Worm (Caenorhabditis elegans) whole organism, L4 larva: ENCODE measurements around the gene dgk-5.

Experiments used
- F10B5.3 ChIP-seq: sonication (generic microtip); optimal IDR thresholded peaks from 2 replicates; lab custom pipeline; 2016; ENCODE audit warnings: mild to moderate bottlenecking, missing genetic modification characterization, missing compliant biosample characterization
- T20F7.1 ChIP-seq: fragments of 200-800 bp; sonication (Bioruptor generic); optimal IDR thresholded peaks from 2 replicates; lab custom pipeline; 2018; ENCODE audit warnings: mild to moderate bottlenecking, missing genetic modification characterization, missing compliant biosample characterization
- T26A8.4 ChIP-seq: fragments of 200-800 bp; sonication (Bioruptor generic); IDR thresholded peaks from 2 replicates; pipeline ENCODE4 v1.3.6; 2022; ENCODE audit warnings: missing genetic modification characterization, missing compliant biosample characterization
- ZK546.5 ChIP-seq, 2 experiments: sonication (generic microtip); optimal IDR thresholded peaks; 2 replicates each; lab custom pipeline; 2017; ENCODE audit warnings: missing biosample characterization in 2 of 2, missing genetic modification characterization in 2 of 2
- ama-1 ChIP-seq: fragments of 150-350 bp; optimal IDR thresholded peaks from 2 replicates; lab custom pipeline; 2014; ENCODE audit warnings: inconsistent platforms, mixed read lengths
- arid-1 ChIP-seq: fragments of 200-800 bp; sonication (Bioruptor generic); conservative IDR thresholded peaks from 2 replicates; pipeline ENCODE4 v1.3.6; 2022; ENCODE audit warnings: missing genetic modification reagents, missing genetic modification characterization, missing compliant biosample characterization
- attf-4 ChIP-seq: sonication (generic microtip); optimal IDR thresholded peaks from 3 replicates; lab custom pipeline; 2017; ENCODE audit warnings: missing biosample characterization, missing genetic modification characterization
- ceh-20 ChIP-seq: fragments of 200-800 bp; sonication (Bioruptor generic); IDR thresholded peaks from 2 replicates; pipeline ENCODE4 v1.3.6; 2022; ENCODE audit warnings: missing genetic modification reagents, missing genetic modification characterization, missing compliant biosample characterization
- ceh-28 ChIP-seq: fragments of 150-350 bp; optimal IDR thresholded peaks from 2 replicates; lab custom pipeline; 2014; ENCODE audit warnings: missing biosample characterization, missing genetic modification reagents, missing genetic modification characterization
- ceh-32 ChIP-seq: sonication (generic microtip); optimal IDR thresholded peaks from 2 replicates; lab custom pipeline; 2016; ENCODE audit warnings: mild to moderate bottlenecking, missing genetic modification characterization, missing compliant biosample characterization; ENCODE audit not compliant: poor library complexity
- ceh-44 ChIP-seq: fragments of 200-800 bp; sonication (Bioruptor generic); IDR thresholded peaks from 2 replicates; pipeline ENCODE4 v1.3.6; 2022; ENCODE audit warnings: missing genetic modification reagents, missing genetic modification characterization, missing compliant biosample characterization
- ceh-62 ChIP-seq: sonication (generic microtip); optimal IDR thresholded peaks from 2 replicates; lab custom pipeline; 2017; ENCODE audit warnings: missing biosample characterization, missing genetic modification characterization
- ceh-82 ChIP-seq: sonication (generic microtip); optimal IDR thresholded peaks from 2 replicates; lab custom pipeline; 2017; ENCODE audit warnings: missing biosample characterization, missing genetic modification characterization
- ces-1 ChIP-seq: fragments of 150-350 bp; sonication (generic microtip); optimal IDR thresholded peaks from 4 replicates; lab custom pipeline; 2014; ENCODE audit warnings: missing biosample characterization, missing genetic modification reagents, missing genetic modification characterization
- daf-16 ChIP-seq, 3 experiments: sonication (generic microtip); optimal IDR thresholded peaks; 2 replicates each; lab custom pipeline; 2016 to 2017; ENCODE audit warnings: missing genetic modification characterization in 3 of 3, missing genetic modification reagents in 3 of 3, mild to moderate bottlenecking in 2 of 3, missing compliant biosample characterization in 2 of 3, missing biosample characterization in 1 of 3, moderate library complexity in 1 of 3
- daf-19 ChIP-seq: fragments of 200-800 bp; sonication (Bioruptor generic); conservative IDR thresholded peaks from 2 replicates; pipeline ENCODE4 v1.3.6; 2022; ENCODE audit warnings: missing genetic modification characterization, missing compliant biosample characterization
- daf-8 ChIP-seq: fragments of 200-800 bp; sonication (Bioruptor generic); IDR thresholded peaks from 2 replicates; pipeline ENCODE4 v1.3.6; 2022; ENCODE audit warnings: missing genetic modification characterization, missing compliant biosample characterization
- dmd-6 ChIP-seq: fragments of 200-800 bp; sonication (Bioruptor generic); IDR thresholded peaks from 2 replicates; pipeline ENCODE4 v1.3.6; 2022; ENCODE audit warnings: missing genetic modification reagents, missing genetic modification characterization, missing compliant biosample characterization
- dpl-1 ChIP-seq: fragments of 150-350 bp; optimal IDR thresholded peaks from 2 replicates; lab custom pipeline; 2014; ENCODE audit warnings: missing biosample characterization, missing genetic modification reagents, missing genetic modification characterization
- dve-1 ChIP-seq: sonication (generic microtip); optimal IDR thresholded peaks from 2 replicates; lab custom pipeline; 2017; ENCODE audit warnings: antibody characterized with exemption, mild to moderate bottlenecking, missing genetic modification characterization, missing compliant biosample characterization; ENCODE audit not compliant: insufficient read depth
- egl-27 ChIP-seq: sonication (generic microtip); optimal IDR thresholded peaks from 3 replicates; lab custom pipeline; 2017; ENCODE audit warnings: missing biosample characterization, missing genetic modification reagents, missing genetic modification characterization
- egl-43 ChIP-seq: fragments of 200-800 bp; sonication (Bioruptor generic); IDR thresholded peaks from 2 replicates; pipeline ENCODE4 v1.3.6; 2022; ENCODE audit warnings: missing genetic modification reagents, missing genetic modification characterization, missing compliant biosample characterization
- gei-8 ChIP-seq: fragments of 200-800 bp; sonication (Bioruptor generic); optimal IDR thresholded peaks from 2 replicates; lab custom pipeline; 2018; ENCODE audit warnings: mild to moderate bottlenecking, missing genetic modification characterization, missing compliant biosample characterization
- hlh-11 ChIP-seq: fragments of 200-800 bp; sonication (Bioruptor generic); optimal IDR thresholded peaks from 2 replicates; lab custom pipeline; 2018; ENCODE audit warnings: mild to moderate bottlenecking, missing genetic modification characterization, missing compliant biosample characterization
- hmg-1.1 ChIP-seq: fragments of 200-800 bp; sonication (Bioruptor generic); IDR thresholded peaks from 2 replicates; pipeline ENCODE4 v1.3.6; 2022; ENCODE audit warnings: missing genetic modification reagents, missing genetic modification characterization, missing compliant biosample characterization
- lin-1 ChIP-seq: fragments of 200-800 bp; sonication (Bioruptor generic); IDR thresholded peaks from 2 replicates; pipeline ENCODE4 v1.3.6; 2022; ENCODE audit warnings: missing genetic modification reagents, missing genetic modification characterization, missing compliant biosample characterization
- lin-29 ChIP-seq: fragments of 200-800 bp; sonication (Bioruptor generic); IDR thresholded peaks from 2 replicates; pipeline ENCODE4 v1.3.6; 2022; ENCODE audit warnings: missing genetic modification reagents, missing genetic modification characterization, missing compliant biosample characterization
- lin-38 ChIP-seq: fragments of 200-800 bp; sonication (Bioruptor generic); IDR thresholded peaks from 2 replicates; pipeline ENCODE4 v1.3.6; 2022; ENCODE audit warnings: missing genetic modification reagents, missing genetic modification characterization, missing compliant biosample characterization
- lsy-2 ChIP-seq, 2 experiments: fragments of 150-350 bp in 1 of 2; sonication (generic microtip) in 1 of 2; optimal IDR thresholded peaks; 2 replicates each; lab custom pipeline; 2014 to 2017; ENCODE audit warnings: missing biosample characterization in 2 of 2, missing genetic modification characterization in 2 of 2
- mdl-1 ChIP-seq, 2 experiments: fragments of 150-350 bp in 1 of 2; sonication (generic microtip) in 1 of 2; optimal IDR thresholded peaks; 2 replicates each; lab custom pipeline; 2014 to 2017; ENCODE audit warnings: missing biosample characterization in 2 of 2, missing genetic modification characterization in 2 of 2
- mdt-29 ChIP-seq: fragments of 200-800 bp; sonication (Bioruptor generic); IDR thresholded peaks from 2 replicates; pipeline ENCODE4 v1.3.6; 2022; ENCODE audit warnings: missing genetic modification reagents, missing genetic modification characterization, missing compliant biosample characterization
- mes-2 ChIP-seq: sonication (generic microtip); optimal IDR thresholded peaks from 2 replicates; lab custom pipeline; 2016; ENCODE audit warnings: missing genotype, mild to moderate bottlenecking, missing genetic modification characterization, missing compliant biosample characterization; ENCODE audit not compliant: poor library complexity, severe bottlenecking
- mxl-3 ChIP-seq: fragments of 200-800 bp; sonication (Bioruptor generic); optimal IDR thresholded peaks from 2 replicates; lab custom pipeline; 2018; ENCODE audit warnings: mild to moderate bottlenecking, missing genetic modification characterization, missing compliant biosample characterization
- nhr-10 ChIP-seq: fragments of 150-350 bp; optimal IDR thresholded peaks from 2 replicates; lab custom pipeline; 2014; ENCODE audit warnings: missing biosample characterization, missing genetic modification characterization
- nhr-11 ChIP-seq: fragments of 150-350 bp; optimal IDR thresholded peaks from 2 replicates; lab custom pipeline; 2014; ENCODE audit warnings: missing biosample characterization, missing genetic modification characterization
- nhr-25 ChIP-seq: sonication (generic microtip); optimal IDR thresholded peaks from 2 replicates; lab custom pipeline; 2017; ENCODE audit warnings: missing genetic modification characterization, mild to moderate bottlenecking, missing compliant biosample characterization, antibody characterized with exemption, moderate library complexity, borderline replicate concordance; ENCODE audit not compliant: insufficient read depth
- nhr-28 ChIP-seq: fragments of 150-350 bp; optimal IDR thresholded peaks from 2 replicates; lab custom pipeline; 2014; ENCODE audit warnings: missing biosample characterization, missing genetic modification characterization
- nhr-42 ChIP-seq: fragments of 200-800 bp; sonication (Bioruptor generic); IDR thresholded peaks from 2 replicates; pipeline ENCODE4 v1.3.6; 2022; ENCODE audit warnings: missing genetic modification characterization, missing compliant biosample characterization
- nhr-77 ChIP-seq: fragments of 150-350 bp; optimal IDR thresholded peaks from 2 replicates; lab custom pipeline; 2014; ENCODE audit warnings: missing biosample characterization, missing genetic modification characterization
- php-3 ChIP-seq: fragments of 200-800 bp; sonication (Bioruptor generic); IDR thresholded peaks from 2 replicates; pipeline ENCODE4 v1.3.6; 2022; ENCODE audit warnings: missing genetic modification reagents, missing genetic modification characterization, missing compliant biosample characterization
- pqm-1 ChIP-seq: sonication (generic microtip); optimal IDR thresholded peaks from 2 replicates; lab custom pipeline; 2017; ENCODE audit warnings: missing biosample characterization, missing genetic modification characterization
- snpc-4 ChIP-seq: fragments of 150-350 bp; optimal IDR thresholded peaks from 2 replicates; lab custom pipeline; 2014; ENCODE audit warnings: missing biosample characterization, missing genetic modification characterization
- tag-97 ChIP-seq: fragments of 200-800 bp; sonication (Bioruptor generic); IDR thresholded peaks from 2 replicates; pipeline ENCODE4 v1.3.6; 2022; ENCODE audit warnings: missing genetic modification characterization, missing compliant biosample characterization
- tra-1 ChIP-seq: fragments of 200-800 bp; sonication (Bioruptor generic); IDR thresholded peaks from 2 replicates; pipeline ENCODE4 v1.3.6; 2022; ENCODE audit warnings: missing genetic modification reagents, missing genetic modification characterization, missing compliant biosample characterization
- unc-39 ChIP-seq: sonication (generic microtip); optimal IDR thresholded peaks from 2 replicates; lab custom pipeline; 2017; ENCODE audit warnings: missing biosample characterization, missing genetic modification characterization
- vab-7 ChIP-seq: fragments of 200-800 bp; sonication (Bioruptor generic); IDR thresholded peaks from 2 replicates; pipeline ENCODE4 v1.3.6; 2022; ENCODE audit warnings: missing genetic modification reagents, missing genetic modification characterization, missing compliant biosample characterization
- zfp-2 ChIP-seq: sonication (generic microtip); optimal IDR thresholded peaks from 2 replicates; lab custom pipeline; 2016; ENCODE audit warnings: mild to moderate bottlenecking, missing genetic modification characterization, missing compliant biosample characterization
- zip-11 ChIP-seq: fragments of 200-800 bp; sonication (Bioruptor generic); IDR thresholded peaks from 2 replicates; pipeline ENCODE4 v1.3.6; 2022; ENCODE audit warnings: missing genetic modification characterization, missing compliant biosample characterization
- ztf-11 ChIP-seq: fragments of 150-350 bp; optimal IDR thresholded peaks from 2 replicates; lab custom pipeline; 2014; ENCODE audit warnings: missing biosample characterization, missing genetic modification characterization

dgk-5 gene

DNA sequence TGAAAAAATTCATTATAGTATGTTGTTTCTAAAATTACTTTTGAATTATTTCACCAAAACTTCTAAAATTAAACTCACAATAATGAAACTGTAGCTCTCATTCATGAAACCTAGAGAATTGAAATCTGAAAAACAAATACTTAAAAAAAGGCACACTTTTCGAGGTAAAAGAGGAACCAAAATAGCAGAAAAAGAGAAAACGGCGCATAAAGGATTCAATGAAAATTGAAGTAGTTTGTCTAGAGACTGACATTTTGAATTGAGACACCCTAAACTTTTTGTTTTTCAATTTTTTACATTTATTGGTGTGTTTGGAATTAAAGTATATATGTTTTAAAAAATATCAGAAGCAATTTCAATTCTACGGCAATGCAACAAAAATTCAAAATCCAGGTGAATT lies at the start of gene dgk-5:
dgk-5 (minus strand) TSS at position 101 of the 400 bp plus-strand sequence.
- TF ChIP-seq dmd-6 (GFP tag; lab: Robert Waterston, UW) (no peak), hmg-1.1 (no peak), unc-39 (tag; lab: Kevin White, UChicago) (no peak)
- TF ChIP-seq, all 104 proteins: peak for 0

ce11 chrII:6520103-6520502 lies 49.2 kb upstream of the dgk-5 start:
- TF ChIP-seq vab-7 (GFP tag; lab: Robert Waterston, UW) (no peak), lin-38 (GFP tag; lab: Robert Waterston, UW) (no peak), gei-8 (GFP tag; lab: Kevin White, UChicago) (no peak), egl-43 (GFP tag; lab: Robert Waterston, UW) (no peak), nhr-25 (tag; lab: Kevin White, UChicago) (no peak), dve-1 (tag; lab: Kevin White, UChicago) (peak; percentile 42), ceh-62 (tag; lab: Kevin White, UChicago) (no peak), zfp-2 (no peak), arid-1 (GFP tag; lab: Robert Waterston, UW) (no peak), mxl-3 (GFP tag; lab: Kevin White, UChicago) (peak; percentile 3), dpl-1 (no peak), daf-19 (no peak), php-3 (GFP tag; lab: Robert Waterston, UW) (no peak), snpc-4 (no peak), nhr-77 (tag; lab: Kevin White, UChicago) (no peak), lsy-2 (tag; optimal IDR thresholded peaks at IDR 0.05; lab: Kevin White, UChicago) (no peak), zip-11 (GFP tag; lab: Robert Waterston, UW) (no peak), nhr-28 (peak; percentile 31), lin-1 (GFP tag; lab: Robert Waterston, UW) (0 out of 2 replicates have a peak, but pooled peaks have one; percentile 17), dmd-6 (GFP tag; lab: Robert Waterston, UW) (peak; percentile 67), ztf-11 (no peak), hlh-11 (peak; percentile 71), nhr-10 (tag; lab: Kevin White, UChicago) (no peak), egl-27 (no peak), nhr-42 (GFP tag; lab: Robert Waterston, UW) (no peak), ceh-44 (GFP tag; lab: Robert Waterston, UW) (no peak), daf-8 (GFP tag; lab: Robert Waterston, UW) (no peak), pqm-1 (tag; lab: Kevin White, UChicago) (peak; percentile 74), daf-16 (GFP tag; optimal IDR thresholded peaks at IDR 0.05; lab: Kevin White, UChicago) (no peak), daf-16 (tag; optimal IDR thresholded peaks at IDR 0.05; lab: Kevin White, UChicago) (peak; percentile 95), ZK546.5 (tag; optimal IDR thresholded peaks at IDR 0.05; lab: Kevin White, UChicago) (no peak), tag-97 (GFP tag; lab: Robert Waterston, UW) (no peak), lin-29 (GFP tag; lab: Robert Waterston, UW) (no peak), ama-1 (no peak), T20F7.1 (GFP tag; lab: Kevin White, UChicago) (no peak), ces-1 (GFP tag; lab: Kevin White, UChicago) (no peak), mes-2 (peak; percentile 33), ceh-32 (tag; lab: Kevin White, UChicago) (no peak), ceh-82 (tag; lab: Kevin White, UChicago) (no peak), mdl-1 (tag; optimal IDR thresholded peaks at IDR 0.05; lab: Kevin White, UChicago) (no peak), nhr-11 (tag; lab: Kevin White, UChicago) (no peak), ceh-28 (no peak), F10B5.3 (tag; lab: Kevin White, UChicago) (no peak), mdt-29 (no peak), ceh-20 (GFP tag; lab: Robert Waterston, UW) (no peak), T26A8.4 (GFP tag; lab: Robert Waterston, UW) (no peak), attf-4 (tag; lab: Kevin White, UChicago) (no peak), tra-1 (GFP tag; lab: Robert Waterston, UW) (no peak)
